Worm (Caenorhabditis elegans) whole organism, late embryonic: Measurements from ENCODE around the gene sod-5.

Experiments
- ama-1 ChIP-seq: fragments of 150-350 bp; optimal IDR thresholded peaks from 2 replicates; lab custom pipeline; 2014
- eyg-1 ChIP-seq: sonication (generic microtip); optimal IDR thresholded peaks from 2 replicates; lab custom pipeline; 2016; ENCODE audit warnings: missing genotype, missing genetic modification characterization, missing compliant biosample characterization
- odd-2 ChIP-seq: sonication (generic microtip); optimal IDR thresholded peaks from 2 replicates; lab custom pipeline; 2017; ENCODE audit warnings: antibody characterized with exemption, mild to moderate bottlenecking, missing genetic modification characterization, missing compliant biosample characterization
- unc-55 ChIP-seq: sonication (generic microtip); optimal IDR thresholded peaks from 2 replicates; lab custom pipeline; 2017; ENCODE audit warnings: missing biosample characterization, missing genetic modification reagents, missing genetic modification characterization
- zip-5 ChIP-seq: sonication (generic microtip); optimal IDR thresholded peaks from 2 replicates; lab custom pipeline; 2016; ENCODE audit warnings: missing genetic modification characterization, missing compliant biosample characterization

DNA sequence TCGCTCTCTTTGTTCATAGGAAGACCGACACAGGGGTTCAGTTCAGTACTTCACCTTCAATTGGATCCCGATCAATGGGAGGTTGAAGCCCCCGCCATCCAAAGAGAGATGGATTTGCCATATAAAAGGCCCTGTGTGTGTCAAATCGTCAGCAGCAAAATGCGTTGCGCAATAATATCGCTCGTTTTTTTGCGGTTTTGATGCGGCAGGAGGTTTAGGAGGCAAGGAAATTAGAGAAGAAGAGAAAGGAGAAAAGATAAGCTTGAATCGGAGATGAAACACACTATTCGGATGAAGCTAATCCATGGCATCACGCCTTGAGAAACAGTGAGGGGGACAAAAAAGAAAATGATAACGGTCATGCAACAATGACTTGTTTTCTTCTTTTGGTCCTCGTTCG is 23.0 kb upstream of the sod-5 start:
- TF ChIP-seq odd-2 (no peak), unc-55 (no peak), ama-1 (lab: Kevin White, UChicago) (no peak), zip-5 (tag; lab: Kevin White, UChicago) (no peak), eyg-1 (tag; lab: Kevin White, UChicago) (no peak)
